Worm (Caenorhabditis elegans): ENCODE results near the gene nhx-9.

ce11 chrIV:11913295-11913940, 17.3 kb upstream of the nhx-9 start:
- TF ChIP-seq zip-5 (tag; optimal IDR thresholded peaks at IDR 0.05) (no peak), Y22D7AL.16 (tag; optimal IDR thresholded peaks at IDR 0.05) (no peak), ceh-14 (tag; optimal IDR thresholded peaks at IDR 0.05) (no peak), C38D4.7 (GFP tag; optimal IDR thresholded peaks at IDR 0.05) (no peak), elt-2 (tag; optimal IDR thresholded peaks at IDR 0.05) (no peak), pha-4 (tag; optimal IDR thresholded peaks at IDR 0.05) (no peak), nhr-11 (tag; optimal IDR thresholded peaks at IDR 0.05) (no peak), T23F11.4 (GFP tag; optimal IDR thresholded peaks at IDR 0.05) (no peak)
